Fruit fly (Drosophila melanogaster): Measurements from ENCODE around the gene CG31087.

CG31087 gene

DNA sequence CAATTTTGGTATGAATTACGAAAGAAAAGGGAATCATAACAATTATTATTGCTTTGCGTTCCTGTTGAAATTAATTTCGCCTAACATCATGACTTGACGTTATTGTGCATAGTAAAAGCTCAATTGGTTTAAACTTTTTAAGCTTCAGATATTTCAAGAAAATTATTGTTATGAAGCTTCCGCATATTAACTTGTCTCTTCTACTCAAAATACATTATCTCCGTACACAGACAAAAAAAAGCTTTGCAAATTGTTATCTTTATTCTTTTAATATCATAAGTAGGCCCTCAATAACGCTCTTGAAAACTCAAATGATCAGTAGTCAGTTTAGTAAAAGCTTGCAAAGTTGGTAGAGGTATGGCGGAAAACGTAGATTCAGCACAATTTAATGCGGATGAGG lies 26.5 kb downstream of the CG31087 start, which contains the start of gene CG13658:
TSS of gene CG13658 (plus strand) at position 347 of the 400 bp plus-strand sequence.
- TF ChIP-seq Snoo (tag; optimal IDR thresholded peaks at IDR 0.05) (no peak), CG32121 (GFP tag; IDR thresholded peaks at IDR 0.05) (no peak), EcR (GFP tag; optimal IDR thresholded peaks at IDR 0.05) (no peak), Ets98B (GFP tag; IDR thresholded peaks at IDR 0.05) (no peak), Pif1B (GFP tag; optimal IDR thresholded peaks at IDR 0.05) (no peak), CG9948 (tag; optimal IDR thresholded peaks at IDR 0.05) (no peak), CG13204 (GFP tag; optimal IDR thresholded peaks at IDR 0.05) (no peak)

DNA sequence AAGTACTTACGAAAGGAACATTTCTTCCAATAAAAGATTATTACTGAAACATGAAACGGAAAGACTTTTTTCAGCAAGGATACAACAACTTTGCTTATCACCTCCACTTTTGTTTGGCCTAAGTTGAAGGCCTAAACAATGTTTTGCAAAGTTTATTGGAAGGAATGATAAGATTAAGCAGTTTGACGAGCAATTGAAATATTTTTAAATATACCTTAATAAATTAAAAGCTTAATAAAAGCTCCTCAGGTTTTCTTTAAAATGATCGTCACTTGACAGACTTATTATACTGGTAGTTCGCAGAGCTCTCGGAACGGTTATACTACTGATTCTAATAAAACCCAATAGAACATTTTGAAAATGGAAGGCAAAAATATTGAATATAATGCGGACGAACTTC lies 28.5 kb downstream of the CG31087 start, which contains the start of gene CG31104:
TSS of gene CG31104 (plus strand) at position 301 of the 400 bp plus-strand sequence.
- no peak for TF ChIP-seq CG32121 (GFP tag; IDR thresholded peaks at IDR 0.05)
- TF ChIP-seq D1 (tag; optimal IDR thresholded peaks at IDR 0.05) = no peak
- no peak for TF ChIP-seq CG4496 (GFP tag; IDR thresholded peaks at IDR 0.05)
- no peak for TF ChIP-seq EcR (GFP tag; optimal IDR thresholded peaks at IDR 0.05)
- TF ChIP-seq CG34367 (tag; optimal IDR thresholded peaks at IDR 0.05) = no peak
- no peak for TF ChIP-seq CG12605 (GFP tag; IDR thresholded peaks at IDR 0.05)

DNA sequence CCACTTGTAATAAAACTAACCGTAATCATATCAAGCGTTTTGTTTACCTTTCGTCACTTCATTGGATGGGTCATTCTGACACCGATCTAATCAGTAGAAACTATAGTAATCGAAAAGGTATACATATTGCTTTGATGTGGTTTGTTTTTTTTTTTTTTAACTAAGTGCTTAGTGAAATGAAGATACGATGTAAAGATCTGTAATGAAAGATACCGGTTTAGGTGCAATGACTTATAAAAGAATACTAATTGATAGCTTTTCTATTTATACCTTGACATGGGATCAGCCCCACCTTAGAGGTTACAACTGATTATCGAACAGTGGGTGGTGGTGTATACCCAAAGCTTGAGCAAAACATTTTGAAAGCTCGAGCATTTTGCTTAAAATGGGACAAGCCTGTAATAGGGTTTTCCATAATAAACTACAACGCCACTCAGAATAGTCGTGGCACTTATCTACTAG lies 30.4 kb downstream of the CG31087 start, which contains the start of gene CG31300:
TSS of gene CG31300 (plus strand) at position 412 of the 462 bp plus-strand sequence.
- no peak for TF ChIP-seq CG32121 (GFP tag; IDR thresholded peaks at IDR 0.05)
- no peak for TF ChIP-seq rn (GFP tag; IDR thresholded peaks at IDR 0.05)
- no peak for TF ChIP-seq CG34367 (tag; optimal IDR thresholded peaks at IDR 0.05)
- no peak for TF ChIP-seq CG17806 (tag; optimal IDR thresholded peaks at IDR 0.05)
- TF ChIP-seq CG9948 (tag; optimal IDR thresholded peaks at IDR 0.05) = no peak

DNA sequence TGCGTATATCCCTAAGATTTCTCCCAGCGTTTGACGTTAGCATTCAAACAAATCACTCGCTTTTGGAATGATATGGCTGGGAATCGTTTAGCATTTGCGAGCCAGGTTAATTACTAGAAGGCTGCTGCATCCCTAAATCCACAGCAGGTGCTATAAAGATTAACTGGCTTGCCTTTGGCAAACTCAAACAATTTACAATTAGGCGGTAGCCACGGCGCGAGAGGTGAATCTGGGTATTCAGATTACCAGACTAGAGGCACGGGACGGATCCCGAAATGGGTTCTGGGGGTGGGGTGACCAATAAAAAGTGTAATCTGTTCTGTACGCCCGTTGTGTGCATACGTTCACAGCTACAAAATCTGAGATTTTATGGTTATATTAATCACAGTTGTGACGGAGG lies 32.5 kb downstream of the CG31087 start, which contains the start of gene CG11892:
TSS of gene CG11892 (plus strand) at position 384 of the 400 bp plus-strand sequence.
- no peak for TF ChIP-seq Snoo (tag; optimal IDR thresholded peaks at IDR 0.05)
- no peak for TF ChIP-seq Ets98B (GFP tag; IDR thresholded peaks at IDR 0.05)
- no peak for TF ChIP-seq Pif1A (GFP tag; optimal IDR thresholded peaks at IDR 0.05)
- no peak for TF ChIP-seq D1 (tag; optimal IDR thresholded peaks at IDR 0.05)
- TF ChIP-seq CG4496 (GFP tag; IDR thresholded peaks at IDR 0.05) = no peak
- TF ChIP-seq CG17806 (tag; optimal IDR thresholded peaks at IDR 0.05) = no peak
- no peak for TF ChIP-seq CG10348 (GFP tag; IDR thresholded peaks at IDR 0.05)

DNA sequence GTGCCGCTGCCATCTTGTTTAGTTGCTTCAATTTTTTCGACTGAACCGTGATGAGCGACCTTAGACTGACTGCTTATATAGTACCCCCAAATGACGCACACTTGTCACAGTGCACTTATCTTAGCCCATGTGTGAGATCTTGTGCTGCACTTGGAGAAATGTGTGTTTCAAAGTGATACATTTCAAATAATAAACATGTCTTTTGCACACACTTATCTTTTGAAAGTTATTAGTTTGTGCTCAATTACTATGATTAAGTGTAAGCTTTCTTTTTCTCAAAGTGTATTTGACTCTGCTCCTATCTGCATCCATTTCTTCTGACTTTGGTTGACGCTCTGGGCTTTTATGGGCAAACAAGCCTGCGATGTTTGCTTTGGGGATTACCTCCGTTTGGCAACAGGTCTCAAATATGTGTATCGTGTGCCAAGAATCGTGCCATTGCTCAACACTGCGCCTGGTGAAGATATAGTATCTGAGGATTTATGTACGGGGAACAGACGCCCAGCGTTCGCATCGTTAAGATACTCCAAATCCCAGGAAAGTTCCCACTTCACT lies 33.8 kb downstream of the CG31087 start, which contains the start of gene CG10514:
TSS of gene CG10514 (minus strand) at position 51 of the 555 bp plus-strand sequence.
- no peak for TF ChIP-seq EcR (GFP tag; optimal IDR thresholded peaks at IDR 0.05)
- no peak for TF ChIP-seq CG32121 (GFP tag; IDR thresholded peaks at IDR 0.05)
- peak; percentile 6 for TF ChIP-seq Pif1A (GFP tag; optimal IDR thresholded peaks at IDR 0.05)

DNA sequence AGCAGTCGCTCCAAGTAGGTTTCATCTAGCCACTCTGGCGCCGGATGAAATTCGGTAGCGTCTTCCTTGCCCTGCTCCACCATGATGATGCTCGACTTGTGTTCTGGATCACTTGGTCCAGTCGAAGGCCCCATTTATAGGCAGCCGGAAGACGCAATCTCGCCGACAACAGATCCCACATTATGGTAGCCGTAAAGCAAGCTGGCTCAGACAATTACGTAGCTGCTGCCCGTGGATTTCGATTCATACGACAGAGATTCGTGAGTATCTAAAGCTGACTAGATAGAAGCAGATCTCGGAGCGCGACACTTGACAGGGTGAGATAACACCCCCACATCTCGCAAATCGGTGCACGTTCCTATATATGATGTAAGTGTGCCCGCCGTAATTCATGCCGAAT lies 36.5 kb downstream of the CG31087 start, which contains the start of gene CG10513:
TSS of gene CG10513 (minus strand) at position 101 of the 400 bp plus-strand sequence.
- no peak for TF ChIP-seq CG17806 (tag; optimal IDR thresholded peaks at IDR 0.05)
- no peak for TF ChIP-seq CG12605 (GFP tag; IDR thresholded peaks at IDR 0.05)
- TF ChIP-seq Pif1A (GFP tag; optimal IDR thresholded peaks at IDR 0.05) = no peak
- TF ChIP-seq CG8159 (tag; optimal IDR thresholded peaks at IDR 0.05) = no peak
- TF ChIP-seq CG32121 (GFP tag; IDR thresholded peaks at IDR 0.05) = no peak

DNA sequence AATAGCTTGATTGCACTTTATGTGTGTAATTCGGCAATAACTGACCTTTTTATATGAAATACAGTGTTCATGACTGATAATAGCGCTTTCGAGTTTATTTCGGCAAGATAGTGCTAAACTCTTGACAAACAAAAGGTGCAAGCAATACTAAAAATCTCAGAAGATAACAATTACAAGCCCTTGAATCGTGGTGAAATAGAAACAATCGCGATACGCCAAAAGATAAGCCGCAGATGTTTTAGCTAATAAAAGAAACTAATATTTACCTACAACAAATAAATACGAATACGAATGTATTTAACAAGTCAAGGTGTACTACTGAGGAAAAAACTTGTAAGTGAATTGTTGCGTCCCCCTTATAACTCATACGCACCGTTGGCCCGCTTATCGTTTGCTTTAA lies 38.4 kb downstream of the CG31087 start:
- TF ChIP-seq Pif1A (GFP tag; optimal IDR thresholded peaks at IDR 0.05) (no peak), fd96Ca (GFP tag; IDR thresholded peaks at IDR 0.05) (no peak), CG32121 (GFP tag; IDR thresholded peaks at IDR 0.05) (no peak), gl (tag; optimal IDR thresholded peaks at IDR 0.05) (no peak), CG14655 (GFP tag; optimal IDR thresholded peaks at IDR 0.05) (no peak), CG15710 (tag; optimal IDR thresholded peaks at IDR 0.05) (no peak), Ets98B (GFP tag; IDR thresholded peaks at IDR 0.05) (no peak), Snoo (tag; optimal IDR thresholded peaks at IDR 0.05) (no peak), CG4496 (GFP tag; IDR thresholded peaks at IDR 0.05) (no peak), CG13204 (GFP tag; optimal IDR thresholded peaks at IDR 0.05) (no peak), CG34367 (tag; optimal IDR thresholded peaks at IDR 0.05) (no peak), CG17806 (tag; optimal IDR thresholded peaks at IDR 0.05) (no peak)

- TF ChIP-seq CG10348 (GFP tag; IDR thresholded peaks at IDR 0.05) = no peak
- no peak for TF ChIP-seq CG8159 (tag; optimal IDR thresholded peaks at IDR 0.05)
- no peak for TF ChIP-seq gl (tag; optimal IDR thresholded peaks at IDR 0.05)
- TF ChIP-seq CG32121 (GFP tag; IDR thresholded peaks at IDR 0.05) = no peak
- no peak for TF ChIP-seq CG14655 (GFP tag; optimal IDR thresholded peaks at IDR 0.05)
- TF ChIP-seq CG34367 (tag; optimal IDR thresholded peaks at IDR 0.05) = no peak
- TF ChIP-seq Ets98B (GFP tag; IDR thresholded peaks at IDR 0.05) = no peak
- no peak for TF ChIP-seq D1 (tag; optimal IDR thresholded peaks at IDR 0.05)
- no peak for TF ChIP-seq CG8301 (tag; optimal IDR thresholded peaks at IDR 0.05)
- TF ChIP-seq EcR (GFP tag; optimal IDR thresholded peaks at IDR 0.05) = no peak
- TF ChIP-seq CG9948 (tag; optimal IDR thresholded peaks at IDR 0.05) = no peak
- no peak for TF ChIP-seq Pif1B (GFP tag; optimal IDR thresholded peaks at IDR 0.05)
Observed at dm6 chr3R:25273537-25273936, 40.1 kb downstream of the CG31087 start, which contains the start of gene CG11878. Gene CG11878 (plus strand): TSS chr3R:25273837.

All from whole organism, pupa.